Worm (Caenorhabditis elegans): ENCODE data around the gene C32B5.18.

ce11 chrII:972850-973249 lies 12.5 kb downstream of the C32B5.18 start, which contains the start of gene C32B5.15:
- TF ChIP-seq sptf-1 (tag; optimal IDR thresholded peaks at IDR 0.05) (no peak), nhr-28 (tag; optimal IDR thresholded peaks at IDR 0.05) (no peak), elt-3 (tag; optimal IDR thresholded peaks at IDR 0.05) (no peak), unc-62 (GFP tag; optimal IDR thresholded peaks at IDR 0.05) (no peak), ztf-11 (tag; optimal IDR thresholded peaks at IDR 0.05) (no peak), bed-3 (GFP tag; optimal IDR thresholded peaks at IDR 0.05) (no peak)
